Fruit fly (Drosophila melanogaster): ENCODE data around the gene Fer1HCH.

Fer1HCH gene

dm6 chr3R:30423695-30424094 is 35.7 kb upstream of the Fer1HCH start, which contains the start of the genes CG15535 and mRpS18C (continued):
- TF ChIP-seq btn (GFP tag; optimal IDR thresholded peaks at IDR 0.05) = no peak
- TF ChIP-seq crp (GFP tag; optimal IDR thresholded peaks at IDR 0.05) = peak; percentile 82 to 96
- no peak for TF ChIP-seq CG14965 (GFP tag; optimal IDR thresholded peaks at IDR 0.05; ENCODE audit: borderline replicate concordance)
- peak; percentile 81 for TF ChIP-seq Dll (GFP tag; IDR thresholded peaks at IDR 0.05; ENCODE audit: partially characterized antibody)
- no peak for TF ChIP-seq CG18764 (GFP tag; optimal IDR thresholded peaks at IDR 0.05)
- TF ChIP-seq pfk (GFP tag; optimal IDR thresholded peaks at IDR 0.05) = no peak
- no peak for TF ChIP-seq CG13775 (GFP tag; optimal IDR thresholded peaks at IDR 0.05)
- peak; percentile 87 for TF ChIP-seq stwl (tag; optimal IDR thresholded peaks at IDR 0.05)
- TF ChIP-seq Lim3 (GFP tag; IDR thresholded peaks at IDR 0.05) = no peak
- TF ChIP-seq CG15269 (tag; optimal IDR thresholded peaks at IDR 0.05) = no peak
- TF ChIP-seq CG14860 (GFP tag; IDR thresholded peaks at IDR 0.05; ENCODE audit: partially characterized antibody) = peak; percentile 66
- TF ChIP-seq peb (GFP tag; IDR thresholded peaks at IDR 0.05) = no peak
- TF ChIP-seq Dp (GFP tag; optimal IDR thresholded peaks at IDR 0.05) = peak; percentile 46
- peak; percentile 11 for TF ChIP-seq MTF-1 (GFP tag; optimal IDR thresholded peaks at IDR 0.05; ENCODE audit: borderline replicate concordance)
- peak; percentile 26 for TF ChIP-seq CG13624 (GFP tag; optimal IDR thresholded peaks at IDR 0.05)
- peak; percentile 73 for TF ChIP-seq Doc3 (GFP tag; IDR thresholded peaks at IDR 0.05; ENCODE audit: partially characterized antibody)
- no peak for TF ChIP-seq gsb (GFP tag; IDR thresholded peaks at IDR 0.05)
- TF ChIP-seq Asciz (GFP tag; optimal IDR thresholded peaks at IDR 0.05) = no peak
- no peak for TF ChIP-seq CG8478 (optimal IDR thresholded peaks at IDR 0.05)
- no peak for TF ChIP-seq trh (GFP tag; optimal IDR thresholded peaks at IDR 0.05)
- peak; percentile 19 for TF ChIP-seq CG34376 (GFP tag; optimal IDR thresholded peaks at IDR 0.05)
- no peak for TF ChIP-seq maf-S (GFP tag; optimal IDR thresholded peaks at IDR 0.05)
- no peak for TF ChIP-seq otp (GFP tag; IDR thresholded peaks at IDR 0.05)
- no peak for TF ChIP-seq grn (GFP tag; optimal IDR thresholded peaks at IDR 0.05)
- peak; percentile 80 for TF ChIP-seq ato (GFP tag; IDR thresholded peaks at IDR 0.05; ENCODE audit: partially characterized antibody)
- no peak for TF ChIP-seq CG6272 (GFP tag; IDR thresholded peaks at IDR 0.05)
- no peak for TF ChIP-seq Stat92E (GFP tag; optimal IDR thresholded peaks at IDR 0.05)
- TF ChIP-seq Pdp1 (GFP tag; optimal IDR thresholded peaks at IDR 0.05) = no peak
- no peak for TF ChIP-seq Spps (tag; optimal IDR thresholded peaks at IDR 0.05)
- peak; percentile 94 for TF ChIP-seq CG10267 (tag; optimal IDR thresholded peaks at IDR 0.05)
- peak; percentile 75 for TF ChIP-seq Scr (GFP tag; IDR thresholded peaks at IDR 0.05; ENCODE audit: partially characterized antibody)
- TF ChIP-seq CTCF (GFP tag; optimal IDR thresholded peaks at IDR 0.05) = peak; percentile 71
- no peak for TF ChIP-seq CG10979 (tag; optimal IDR thresholded peaks at IDR 0.05)
- TF ChIP-seq tna (GFP tag; IDR thresholded peaks at IDR 0.05; ENCODE audit: partially characterized antibody) = peak; percentile 64
- TF ChIP-seq CG15696 (tag; optimal IDR thresholded peaks at IDR 0.05) = no peak
- TF ChIP-seq CG11504 (tag; optimal IDR thresholded peaks at IDR 0.05) = no peak
- no peak for TF ChIP-seq CG1024 (GFP tag; IDR thresholded peaks at IDR 0.05)
- TF ChIP-seq sna (GFP tag; IDR thresholded peaks at IDR 0.05; ENCODE audit: partially characterized antibody) = peak; percentile 86
- TF ChIP-seq CG17829 (tag; optimal IDR thresholded peaks at IDR 0.05) = peak; percentile 31
- no peak for TF ChIP-seq CG11695 (GFP tag; IDR thresholded peaks at IDR 0.05)
- TF ChIP-seq unpg (GFP tag; optimal IDR thresholded peaks at IDR 0.05) = no peak
- TF ChIP-seq Aef1 (GFP tag; IDR thresholded peaks at IDR 0.05) = no peak
- no peak for TF ChIP-seq Hey (tag; optimal IDR thresholded peaks at IDR 0.05)
- TF ChIP-seq aop (GFP tag; IDR thresholded peaks at IDR 0.05) = no peak
- no peak for TF ChIP-seq CG12391 (tag; optimal IDR thresholded peaks at IDR 0.05)
- TF ChIP-seq klu (GFP tag; IDR thresholded peaks at IDR 0.05) = no peak
- TF ChIP-seq CG6813 (GFP tag; optimal IDR thresholded peaks at IDR 0.05) = no peak
- peak; percentile 48 for TF ChIP-seq trem (tag; optimal IDR thresholded peaks at IDR 0.05)
- TF ChIP-seq B-H2 (GFP tag; optimal IDR thresholded peaks at IDR 0.05) = peak; percentile 67
- no peak for TF ChIP-seq al (GFP tag; IDR thresholded peaks at IDR 0.05)
